Worm (Caenorhabditis elegans) whole organism, L4/young adult: ENCODE results near the gene Y105C5A.508.
"Not testable (repeated sequence)": the region's sequence is repeated elsewhere in the genome, so short reads cannot be mapped to it uniquely, and the experiment has no call there.

Experiments
- W03F9.2 ChIP-seq: fragments of 150-350 bp; optimal IDR thresholded peaks from 2 replicates; lab custom pipeline; 2014; ENCODE audit warnings: missing biosample characterization, missing genetic modification characterization
- dao-5 ChIP-seq: sonication (generic microtip); optimal IDR thresholded peaks from 2 replicates; lab custom pipeline; 2016; ENCODE audit warnings: missing genotype, missing genetic modification characterization, moderate library complexity, missing compliant biosample characterization
- him-1 ChIP-seq: sonication (generic microtip); optimal IDR thresholded peaks from 2 replicates; lab custom pipeline; 2016; ENCODE audit warnings: missing genotype, missing genetic modification reagents, missing genetic modification characterization, missing compliant biosample characterization

The Y105C5A.508 gene

DNA sequence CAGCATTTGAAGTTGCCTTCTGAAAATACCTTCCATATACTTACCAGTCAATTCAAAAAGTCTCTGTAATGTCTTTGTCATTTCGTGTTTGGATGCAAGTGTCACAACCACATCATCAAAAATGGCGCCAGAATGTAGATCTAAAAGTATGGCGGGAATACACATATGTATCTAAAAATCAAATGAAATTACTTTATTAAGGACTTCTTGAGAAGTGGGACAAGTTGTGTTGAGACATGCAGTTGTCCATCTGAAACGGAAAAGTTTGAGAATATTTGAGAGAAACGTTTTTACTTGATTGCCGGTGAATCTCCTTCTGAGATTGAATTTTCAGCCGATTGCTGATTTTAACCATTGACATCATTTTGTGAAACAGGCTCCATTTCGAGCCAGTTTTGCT lies 8.3 kb downstream of the Y105C5A.508 start:
- TF ChIP-seq dao-5 (tag; lab: Kevin White, UChicago) = no peak
- TF ChIP-seq him-1 (tag; lab: Kevin White, UChicago) = no peak
- TF ChIP-seq W03F9.2 (tag; lab: Kevin White, UChicago) = no peak

DNA sequence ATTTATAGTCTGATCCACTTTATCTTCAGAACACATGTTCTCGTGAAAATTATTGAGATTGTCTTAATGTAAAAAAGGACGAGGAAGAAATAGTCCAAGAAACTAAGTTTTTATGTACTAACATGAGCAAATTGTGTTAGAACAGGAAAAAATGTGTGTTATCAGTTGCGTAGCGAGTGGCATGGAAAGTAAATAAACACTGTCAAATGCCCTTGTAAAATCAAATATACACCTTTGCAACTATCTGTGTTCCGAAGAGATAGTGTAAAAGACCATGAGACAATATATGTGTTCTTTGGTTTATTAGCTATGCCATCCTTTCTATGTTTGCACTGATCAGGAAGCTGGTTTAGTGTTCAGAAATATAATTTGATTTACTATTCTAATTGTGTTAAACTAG lies 9.4 kb downstream of the Y105C5A.508 start:
- TF ChIP-seq dao-5 (tag; lab: Kevin White, UChicago) (no peak), W03F9.2 (tag; lab: Kevin White, UChicago) (no peak), him-1 (tag; lab: Kevin White, UChicago) (no peak)

DNA sequence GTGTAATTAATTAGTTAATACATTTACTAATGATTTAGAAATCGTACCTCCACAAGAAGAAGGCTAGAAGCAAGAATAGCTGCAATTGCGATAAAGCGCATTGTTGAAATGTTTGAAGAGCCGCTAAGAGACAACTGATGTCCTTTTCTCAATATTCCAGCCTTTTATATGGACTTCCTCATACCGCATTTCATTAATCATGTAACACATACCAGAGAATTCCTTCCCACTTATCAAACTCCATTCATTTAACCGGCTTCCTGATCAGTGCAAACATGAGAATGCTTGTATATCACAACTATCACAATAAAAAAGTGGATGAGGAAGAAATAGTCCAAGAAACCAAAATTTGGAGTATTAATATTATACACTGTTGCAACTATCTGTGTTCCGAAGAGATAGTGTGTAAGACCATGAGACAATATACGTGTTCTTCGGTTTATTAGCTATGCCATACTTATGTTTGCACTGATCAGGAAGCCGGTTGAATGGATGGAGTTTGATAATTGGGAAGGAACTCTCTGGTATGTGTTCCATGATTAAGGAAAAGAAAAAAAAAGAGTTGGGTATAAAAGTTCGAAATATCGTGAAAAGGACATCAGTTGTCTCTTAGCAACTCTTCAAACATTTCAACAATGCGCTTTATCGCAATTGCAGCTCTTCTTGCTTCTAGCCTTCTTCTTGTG lies 11.4 kb downstream of the Y105C5A.508 start, which contains the start of the genes pqn-78 and pqn-79:
Gene pqn-78 (minus strand): TSS at position 101 of the 686 bp plus-strand sequence.
Gene pqn-79 (plus strand): TSS at position 636 of the 686 bp plus-strand sequence.
- TF ChIP-seq W03F9.2, him-1, dao-5 (tag; lab: Kevin White, UChicago): not testable (repeated sequence)

DNA sequence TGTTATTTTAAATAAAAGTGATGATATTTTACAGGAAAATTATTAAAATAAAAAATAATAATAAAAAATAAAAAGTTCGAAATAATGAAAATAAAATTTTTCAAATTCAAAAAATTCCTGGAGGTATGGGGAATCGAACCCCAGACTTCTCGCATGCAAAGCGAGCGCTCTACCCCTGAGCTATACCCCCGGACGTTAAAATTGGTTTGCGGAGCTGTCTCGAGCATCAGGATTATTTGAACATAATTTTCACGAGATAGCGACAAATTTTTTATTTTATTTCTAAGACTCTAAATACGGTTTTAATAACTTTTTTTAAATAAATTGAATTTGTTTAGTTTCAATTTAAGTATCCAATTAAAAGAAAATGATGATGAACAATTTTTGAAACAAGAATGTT lies 20.5 kb downstream of the Y105C5A.508 start:
- TF ChIP-seq W03F9.2 (tag; lab: Kevin White, UChicago) (peak; percentile 25), him-1 (tag; lab: Kevin White, UChicago) (no peak), dao-5 (tag; lab: Kevin White, UChicago) (no peak)

DNA sequence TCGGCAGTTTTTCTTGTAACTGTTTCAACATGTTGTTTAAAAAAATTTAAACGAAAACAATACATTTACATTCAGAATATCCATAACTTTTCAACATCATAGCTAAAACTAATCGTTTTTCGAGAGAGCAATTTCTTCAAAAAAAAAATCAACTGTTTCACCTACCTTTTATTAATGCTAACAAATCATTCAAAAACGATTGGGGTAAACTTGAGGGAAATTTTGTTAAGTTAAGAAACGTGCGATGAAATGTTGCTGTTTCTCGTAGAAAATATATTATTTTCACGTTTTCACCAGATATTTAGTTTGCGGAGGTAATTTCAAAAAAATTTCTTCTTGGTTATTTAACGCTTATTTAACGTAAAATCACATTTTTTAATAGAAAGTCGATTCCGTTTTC lies 22.7 kb downstream of the Y105C5A.508 start:
- TF ChIP-seq him-1 (tag; lab: Kevin White, UChicago) (no peak), dao-5 (tag; lab: Kevin White, UChicago) (no peak), W03F9.2 (tag; lab: Kevin White, UChicago) (no peak)

DNA sequence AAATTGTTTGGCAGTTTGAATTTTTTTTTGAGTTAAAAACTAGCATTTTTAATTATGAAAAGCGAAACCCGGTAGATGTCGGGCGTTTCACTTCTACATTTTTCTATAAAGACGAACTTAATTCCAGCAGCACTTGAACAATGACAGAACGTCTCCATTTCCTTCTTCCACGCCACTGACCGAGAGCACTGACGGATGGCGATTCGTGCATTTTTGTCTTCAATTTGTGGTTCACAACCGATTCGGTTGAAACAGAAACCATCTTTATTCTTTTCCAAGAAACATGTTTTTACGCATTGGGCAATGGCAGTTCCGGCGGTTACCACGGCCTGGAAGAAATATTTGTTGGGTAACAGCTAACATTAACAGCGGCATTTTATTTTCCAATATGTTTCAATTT lies 29.4 kb downstream of the Y105C5A.508 start:
- TF ChIP-seq dao-5 (tag; lab: Kevin White, UChicago) (no peak), him-1 (tag; lab: Kevin White, UChicago) (no peak), W03F9.2 (tag; lab: Kevin White, UChicago) (no peak)

DNA sequence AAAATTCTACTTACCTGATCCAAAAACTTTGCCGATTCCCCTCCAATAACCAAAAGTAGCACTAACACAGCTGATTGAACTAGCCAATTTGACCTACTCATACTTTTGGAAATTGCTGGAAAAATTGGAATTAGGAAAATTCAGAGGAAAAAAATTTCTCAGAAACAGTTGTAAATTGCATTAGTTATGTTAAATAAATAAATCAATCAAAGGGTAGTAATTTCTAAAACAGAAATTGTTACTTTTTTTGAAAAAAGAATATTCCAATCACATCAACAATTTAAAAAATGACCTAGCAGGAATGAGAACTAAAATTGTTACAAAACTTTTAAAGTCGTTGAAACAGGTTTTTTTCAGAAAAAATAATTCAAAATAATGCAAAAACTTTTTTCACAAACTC lies 33.3 kb downstream of the Y105C5A.508 start, which contains the start of gene Y105C5A.8:
Gene Y105C5A.8 (minus strand): TSS at position 101 of the 400 bp plus-strand sequence.
- TF ChIP-seq dao-5 (tag; lab: Kevin White, UChicago) = no peak
- TF ChIP-seq W03F9.2 (tag; lab: Kevin White, UChicago) = no peak
- no peak for TF ChIP-seq him-1 (tag; lab: Kevin White, UChicago)

DNA sequence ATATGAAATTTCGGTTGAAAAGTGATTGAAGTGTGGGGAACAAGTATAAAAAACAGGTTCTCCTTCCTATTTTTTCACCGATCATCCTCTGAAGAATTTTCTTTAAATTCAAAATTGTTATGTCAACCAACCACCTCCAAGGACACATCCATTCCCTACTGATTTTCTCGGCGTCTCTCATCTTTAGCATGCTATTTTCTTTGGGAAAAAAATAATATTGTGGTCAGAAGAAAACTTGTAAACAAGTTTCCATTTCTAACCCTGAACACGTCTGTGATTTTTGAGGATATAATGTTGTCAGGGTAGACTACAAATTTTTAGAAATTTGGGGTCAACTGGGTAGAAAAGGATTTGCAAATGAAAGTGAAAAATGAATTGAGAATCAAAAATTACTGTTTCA lies 33.9 kb downstream of the Y105C5A.508 start:
- TF ChIP-seq W03F9.2 (tag; lab: Kevin White, UChicago) (no peak), dao-5 (tag; lab: Kevin White, UChicago) (no peak), him-1 (tag; lab: Kevin White, UChicago) (no peak)

DNA sequence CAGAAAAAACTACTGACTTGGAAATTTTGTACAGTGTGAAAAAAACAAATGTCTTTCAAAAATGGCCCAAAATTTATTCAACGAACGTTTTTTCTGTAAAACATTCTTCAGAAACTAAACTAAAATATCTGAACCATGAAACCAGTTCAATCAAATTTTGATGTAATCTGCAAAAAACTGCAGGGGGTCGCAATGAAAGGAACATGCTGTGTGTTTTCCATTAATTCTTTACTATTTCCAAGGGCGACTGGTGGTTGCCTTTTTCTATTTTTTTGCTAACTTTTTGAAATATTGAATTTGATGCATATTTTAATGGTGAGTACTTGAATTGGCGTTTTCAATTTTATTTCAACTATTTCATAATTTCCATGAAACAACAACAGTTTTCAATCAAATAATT lies 47.5 kb downstream of the Y105C5A.508 start, which contains the start of gene Y105C5A.9:
Gene Y105C5A.9 (plus strand): TSS at position 301 of the 400 bp plus-strand sequence.
- TF ChIP-seq him-1 (tag; lab: Kevin White, UChicago) (no peak), dao-5 (tag; lab: Kevin White, UChicago) (no peak), W03F9.2 (tag; lab: Kevin White, UChicago) (no peak)

DNA sequence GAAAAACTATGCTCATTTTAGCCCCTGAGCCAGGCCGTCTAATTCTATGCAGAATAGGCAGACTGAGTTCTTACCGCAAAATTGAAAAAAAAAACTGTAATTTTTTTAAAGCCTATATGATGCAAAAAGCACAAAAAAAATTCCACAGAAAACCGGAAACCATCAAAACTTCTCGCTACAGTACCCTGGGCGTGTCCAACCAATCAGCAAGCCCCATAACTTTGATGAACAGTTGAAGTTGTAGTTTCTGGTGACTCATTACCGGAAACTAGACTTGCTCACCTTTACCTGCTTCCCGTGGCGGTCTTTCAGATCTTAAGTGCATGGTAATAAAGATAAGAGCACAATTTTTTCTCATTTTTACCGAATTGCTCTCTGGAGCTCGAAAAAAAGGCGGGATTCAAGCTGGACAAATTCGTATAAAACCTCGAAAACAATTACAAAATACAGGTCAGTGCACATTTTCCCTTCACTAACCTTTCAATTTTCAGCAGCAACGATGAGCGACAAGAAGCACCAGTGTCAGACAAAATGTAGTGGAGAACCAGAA lies 50.6 kb downstream of the Y105C5A.508 start, which contains the start of gene Y105C5A.1274:
Gene Y105C5A.1274 (plus strand): TSS at position 500 of the 550 bp plus-strand sequence.
- TF ChIP-seq him-1, W03F9.2, dao-5 (tag; lab: Kevin White, UChicago): not testable (repeated sequence)

DNA sequence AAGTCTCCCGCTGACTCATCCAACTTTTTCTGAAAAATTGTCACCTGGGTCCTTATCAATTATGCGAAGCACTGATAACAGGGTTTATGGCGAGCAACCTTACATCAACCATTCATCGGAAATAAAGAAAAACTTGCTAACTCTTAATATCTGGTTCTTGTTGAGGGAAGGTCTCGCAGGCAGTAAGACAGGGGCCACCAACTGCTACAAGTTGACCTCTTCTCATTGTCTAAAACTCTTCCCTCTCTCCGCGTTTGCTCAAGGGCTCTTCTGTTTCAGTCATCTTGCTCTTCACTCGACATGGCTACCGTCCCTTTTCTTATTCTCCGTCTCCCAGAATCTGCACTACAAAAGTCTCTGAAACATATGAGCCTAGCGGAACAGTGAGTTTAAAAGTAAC lies 51.7 kb downstream of the Y105C5A.508 start, which contains the start of gene Y105C5A.10:
Gene Y105C5A.10 (plus strand): TSS at position 301 of the 400 bp plus-strand sequence.
- not testable (repeated sequence) for TF ChIP-seq W03F9.2, him-1, dao-5 (tag; lab: Kevin White, UChicago)
